Worm (Caenorhabditis elegans): ENCODE measurements around the gene clec-224.

The clec-224 gene

DNA sequence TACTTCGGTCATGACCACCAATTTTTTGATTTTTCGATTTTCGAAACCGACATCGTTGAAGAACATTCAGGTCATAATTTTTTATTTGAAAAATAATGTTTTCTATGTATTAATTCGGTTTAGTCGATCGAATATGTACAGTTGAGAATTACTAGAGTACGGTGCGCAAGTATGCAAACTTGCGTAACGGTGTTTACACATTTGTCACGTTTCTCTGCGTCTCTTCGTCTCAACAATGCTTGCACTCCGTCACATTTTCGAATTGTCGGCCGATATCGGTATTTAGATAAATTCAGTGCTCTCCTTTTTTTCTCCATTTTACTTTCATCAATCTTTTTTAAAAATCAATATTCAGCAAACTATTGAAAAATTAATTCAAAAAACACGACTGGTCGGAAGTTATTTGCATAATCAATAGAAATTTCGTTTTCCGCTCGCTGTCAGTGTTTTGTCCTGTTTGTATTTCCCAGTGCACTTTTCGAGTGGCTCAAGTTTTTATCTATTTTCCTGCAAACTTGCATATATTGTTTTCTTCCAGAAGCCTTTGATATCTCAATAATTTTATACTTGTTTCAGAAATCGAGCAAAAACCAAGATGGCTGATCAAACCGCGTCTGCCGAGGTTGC lies 11.8 kb upstream of the clec-224 start, which contains the start of gene dpy-30:
TSS of gene dpy-30 (plus strand) at position 577 of the 627 bp plus-strand sequence.
- TF ChIP-seq lsy-27 (tag; optimal IDR thresholded peaks at IDR 0.05; ENCODE audit: borderline replicate concordance, insufficient read depth) = no peak
- TF ChIP-seq snpc-3.4 (tag; optimal IDR thresholded peaks at IDR 0.05) = peak; percentile 57
- no peak for TF ChIP-seq T07F8.4 (tag; optimal IDR thresholded peaks at IDR 0.05)
- TF ChIP-seq ztf-18 (tag; optimal IDR thresholded peaks at IDR 0.05) = peak; percentile 10
- no peak for TF ChIP-seq cebp-1 (GFP tag; IDR thresholded peaks at IDR 0.05)
- TF ChIP-seq cebp-1 (tag; optimal IDR thresholded peaks at IDR 0.05) = peak; percentile 4
- TF ChIP-seq hmg-20 (GFP tag; IDR thresholded peaks at IDR 0.05) = no peak
- TF ChIP-seq akir-1 (GFP tag; optimal IDR thresholded peaks at IDR 0.05) = no peak
- TF ChIP-seq lir-1 (GFP tag; conservative IDR thresholded peaks at IDR 0.05) = no peak
- no peak for TF ChIP-seq B0019.2 (GFP tag; conservative IDR thresholded peaks at IDR 0.05)
- TF ChIP-seq D2030.7 (GFP tag; IDR thresholded peaks at IDR 0.05) = peak; percentile 31; the same call in 1 of the 2 replicates
- peak; percentile 67 for TF ChIP-seq attf-3 (GFP tag; conservative IDR thresholded peaks at IDR 0.05)
- peak; percentile 38; the same call in 1 of the 2 replicates for TF ChIP-seq madf-6 (GFP tag; IDR thresholded peaks at IDR 0.05)
- no peak for TF ChIP-seq chd-7 (tag; optimal IDR thresholded peaks at IDR 0.05)
- TF ChIP-seq nhr-120 (GFP tag; IDR thresholded peaks at IDR 0.05) = no peak
- no peak for TF ChIP-seq attf-6 (GFP tag; IDR thresholded peaks at IDR 0.05)
- TF ChIP-seq nfyb-1 (GFP tag; IDR thresholded peaks at IDR 0.05) = no peak
- peak; percentile 60 for TF ChIP-seq F49E8.2 (tag; optimal IDR thresholded peaks at IDR 0.05; ENCODE audit: insufficient read depth)
- TF ChIP-seq lin-54 (GFP tag; optimal IDR thresholded peaks at IDR 0.05) = peak; percentile 53
- no peak for TF ChIP-seq hlh-12 (tag; optimal IDR thresholded peaks at IDR 0.05)
- TF ChIP-seq pbrm-1 (GFP tag; IDR thresholded peaks at IDR 0.05) = peak; percentile 44; the same call in 1 of the 2 replicates
- TF ChIP-seq F52B5.7 (tag; optimal IDR thresholded peaks at IDR 0.05) = no peak
- no peak for TF ChIP-seq nhr-80 (tag; optimal IDR thresholded peaks at IDR 0.05)
- no peak for TF ChIP-seq C06A6.2 (GFP tag; conservative IDR thresholded peaks at IDR 0.05)
- TF ChIP-seq efl-1 (GFP tag; optimal IDR thresholded peaks at IDR 0.05) = peak; percentile 12
- no peak for TF ChIP-seq unc-130 (GFP tag; optimal IDR thresholded peaks at IDR 0.05)
- TF ChIP-seq repo-1 (tag; optimal IDR thresholded peaks at IDR 0.05) = no peak
- 0 out of 2 replicates have a peak, but pooled peaks have one; percentile 18 for TF ChIP-seq mcd-1 (GFP tag; IDR thresholded peaks at IDR 0.05)
- TF ChIP-seq die-1 (tag; optimal IDR thresholded peaks at IDR 0.05) = no peak
- TF ChIP-seq athp-1 (tag; optimal IDR thresholded peaks at IDR 0.05) = no peak
- no peak for TF ChIP-seq sea-2 (GFP tag; IDR thresholded peaks at IDR 0.05)
- no peak for TF ChIP-seq hlh-26 (GFP tag; conservative IDR thresholded peaks at IDR 0.05)
- no peak for TF ChIP-seq snpc-4 (GFP tag; optimal IDR thresholded peaks at IDR 0.05)
- peak in 2 of 4 experiments; percentile 3 to 46 for TF ChIP-seq snpc-4 (tag; optimal IDR thresholded peaks at IDR 0.05)
- no peak for TF ChIP-seq B0035.1 (tag; optimal IDR thresholded peaks at IDR 0.05)
- TF ChIP-seq tbp1 (GFP tag; optimal IDR thresholded peaks at IDR 0.05) = peak; percentile 3
- peak; percentile 62 for TF ChIP-seq lsl-1 (GFP tag; optimal IDR thresholded peaks at IDR 0.05)
- no peak for TF ChIP-seq mxl-1 (tag; optimal IDR thresholded peaks at IDR 0.05)
- peak; percentile 86 for TF ChIP-seq hmg-1.2 (GFP tag; IDR thresholded peaks at IDR 0.05)

DNA sequence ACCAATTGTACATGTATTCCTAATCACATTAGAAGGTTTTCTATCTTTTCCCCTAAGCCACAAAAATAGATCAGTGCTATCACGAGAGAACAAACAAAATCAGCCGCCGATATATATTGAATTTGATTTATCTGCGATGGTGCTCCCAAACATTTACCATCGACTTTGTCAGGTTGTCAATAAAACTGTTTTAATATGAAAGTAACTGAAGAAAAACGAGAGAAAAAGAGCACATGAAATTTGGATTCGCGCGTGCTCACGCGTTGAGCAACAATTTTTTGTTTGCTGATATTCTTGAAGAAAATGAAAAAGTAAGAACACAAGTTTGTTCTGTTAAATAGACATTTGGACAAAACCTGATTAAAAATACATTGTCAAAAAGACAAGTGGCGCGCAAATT lies 9.6 kb upstream of the clec-224 start:
- TF ChIP-seq sptf-2 (GFP tag; optimal IDR thresholded peaks at IDR 0.05) (no peak), repo-1 (tag; optimal IDR thresholded peaks at IDR 0.05) (no peak), athp-1 (tag; optimal IDR thresholded peaks at IDR 0.05) (no peak), nhr-120 (GFP tag; IDR thresholded peaks at IDR 0.05) (no peak), Y95B8A.8 (GFP tag; IDR thresholded peaks at IDR 0.05) (no peak)
